Worm (Caenorhabditis elegans) whole organism, L4 larva: ENCODE measurements around the gene C02E7.6.

ENCODE experiments used
- fos-1 ChIP-seq: fragments of 150-350 bp; optimal IDR thresholded peaks from 2 replicates; lab custom pipeline; 2014; ENCODE audit warnings: missing biosample characterization, missing genetic modification characterization
- nhr-11 ChIP-seq: fragments of 150-350 bp; optimal IDR thresholded peaks from 2 replicates; lab custom pipeline; 2014; ENCODE audit warnings: missing biosample characterization, missing genetic modification characterization
- ztf-11 ChIP-seq: fragments of 150-350 bp; optimal IDR thresholded peaks from 2 replicates; lab custom pipeline; 2014; ENCODE audit warnings: missing biosample characterization, missing genetic modification characterization

DNA sequence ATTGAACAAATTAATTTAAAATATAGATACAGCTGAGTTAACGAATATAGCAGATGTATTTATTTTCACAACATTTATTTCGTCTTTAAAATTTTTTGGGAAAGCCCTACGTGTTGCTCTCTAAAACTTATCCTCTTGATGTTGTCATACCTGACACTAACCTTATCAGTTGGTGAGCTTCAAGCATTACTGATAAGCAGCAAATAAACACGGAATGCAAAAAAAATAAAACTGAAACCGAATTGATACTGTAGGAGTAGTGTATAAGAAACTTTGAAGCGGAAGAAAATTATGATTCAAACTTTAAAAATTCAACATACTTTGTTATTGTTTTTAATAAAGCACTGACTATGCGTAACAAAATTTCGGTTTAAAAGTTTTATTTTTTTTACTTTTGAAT is 16.1 kb downstream of the C02E7.6 start:
- no peak for TF ChIP-seq nhr-11 (tag; lab: Kevin White, UChicago)
- TF ChIP-seq ztf-11, result no peak
- no peak for TF ChIP-seq fos-1 (tag; lab: Kevin White, UChicago)
